Fruit fly (Drosophila melanogaster) whole organism, wandering third instar larva: ENCODE results near the gene kek1.

ENCODE experiments used
- Vsx2 ChIP-seq: fragments of 200-300, 225-300 bp; sonication (Bioruptor generic); optimal IDR thresholded peaks from 2 replicates; lab custom pipeline; 2018; ENCODE audit warnings: missing biosample characterization, missing genetic modification characterization; ENCODE audit not compliant: partially characterized antibody
- fru ChIP-seq: fragments of 200-800 bp; sonication (Bioruptor generic); optimal IDR thresholded peaks from 3 replicates; lab custom pipeline; 2016; ENCODE audit warnings: missing biosample characterization, mild to moderate bottlenecking, missing genetic modification characterization
- psq ChIP-seq: fragments of 200-800 bp; sonication (Bioruptor generic); optimal IDR thresholded peaks from 3 replicates; lab custom pipeline; 2017; ENCODE audit warnings: missing biosample characterization, mild to moderate bottlenecking, missing genetic modification characterization, moderate library complexity
- rgr ChIP-seq: fragments of 200-800 bp; sonication (Bioruptor generic); optimal IDR thresholded peaks from 3 replicates; lab custom pipeline; 2016; ENCODE audit warnings: missing biosample characterization, mild to moderate bottlenecking, missing genetic modification characterization
- woc ChIP-seq: sonication (Bioruptor generic); optimal IDR thresholded peaks from 2 replicates; lab custom pipeline; 2016; ENCODE audit warnings: missing biosample characterization, mild to moderate bottlenecking, missing genetic modification characterization

dm6 chr2L:12850091-12850490 is 27.5 kb upstream of the kek1 start:
- TF ChIP-seq psq (GFP tag; lab: Kevin White, UChicago) = no peak
- TF ChIP-seq fru (GFP tag; lab: Kevin White, UChicago) = no peak
- TF ChIP-seq rgr (GFP tag; lab: Kevin White, UChicago) = no peak
- TF ChIP-seq woc = no peak
- TF ChIP-seq Vsx2 (GFP tag; lab: Kevin White, UChicago) = no peak
